Worm (Caenorhabditis elegans) whole organism, L1 larva: ENCODE measurements around the gene srz-63.
A peak's percentile ranks its signal among the peaks of the same experiment; 100 is the strongest.

Experiments used
- F16B12.6 ChIP-seq: fragments of 150-350 bp; optimal IDR thresholded peaks from 2 replicates; lab custom pipeline; 2014; ENCODE audit warnings: missing biosample characterization, missing genetic modification characterization
- Y116A8C.19 ChIP-seq: sonication (generic microtip); optimal IDR thresholded peaks from 2 replicates; lab custom pipeline; 2016; ENCODE audit warnings: missing compliant biosample characterization, missing genetic modification characterization, borderline replicate concordance
- aha-1 ChIP-seq: fragments of 150-350 bp; optimal IDR thresholded peaks from 2 replicates; lab custom pipeline; 2014; ENCODE audit warnings: missing biosample characterization, missing genetic modification characterization
- blmp-1 ChIP-seq: fragments of 150-350 bp; optimal IDR thresholded peaks from 2 replicates; lab custom pipeline; 2014; ENCODE audit warnings: missing biosample characterization, missing genetic modification characterization
- ceh-8 ChIP-seq: fragments of 200-800 bp; sonication (Bioruptor generic); optimal IDR thresholded peaks from 2 replicates; lab custom pipeline; 2018; ENCODE audit warnings: mild to moderate bottlenecking, missing genetic modification characterization, moderate library complexity, missing compliant biosample characterization
- ceh-90 ChIP-seq: sonication (generic microtip); optimal IDR thresholded peaks from 2 replicates; lab custom pipeline; 2016; ENCODE audit warnings: missing genetic modification characterization, missing compliant biosample characterization
- ces-1 ChIP-seq: fragments of 150-350 bp; optimal IDR thresholded peaks from 2 replicates; lab custom pipeline; 2014; ENCODE audit warnings: missing biosample characterization, missing genetic modification reagents, missing genetic modification characterization
- dpl-1 ChIP-seq, 3 experiments: fragments of 150-350 bp in 2 of 3; sonication (generic microtip) in 1 of 3; optimal IDR thresholded peaks; 2 replicates each; lab custom pipeline; 2014 to 2017; ENCODE audit warnings: missing biosample characterization in 3 of 3, missing genetic modification characterization in 3 of 3, missing genetic modification reagents in 3 of 3
- efl-1 ChIP-seq, 4 experiments: fragments of 150-350 bp; optimal IDR thresholded peaks in 3 of 4; peaks in 1 of 4; 1 replicate in 1 of 4; 2 replicates in 3 of 4; lab custom pipeline; 2014; ENCODE audit warnings: missing biosample characterization in 2 of 4, missing genetic modification characterization in 2 of 4, missing genetic modification reagents in 2 of 4
- egl-27 ChIP-seq, 2 experiments: fragments of 150-350 bp in 1 of 2; sonication (generic microtip); optimal IDR thresholded peaks; 3 replicates each; lab custom pipeline; 2017 to 2018; ENCODE audit warnings: missing biosample characterization in 2 of 2, missing genetic modification characterization in 2 of 2, missing genetic modification reagents in 2 of 2
- elt-3 ChIP-seq, 6 experiments: fragments of 150-350 bp in 1 of 6; sonication (generic microtip); optimal IDR thresholded peaks; 2 replicates each; lab custom pipeline; 2017 to 2018; ENCODE audit warnings: missing biosample characterization in 6 of 6, missing genetic modification characterization in 6 of 6, inconsistent platforms in 1 of 6
- fkh-10 ChIP-seq: sonication (generic microtip); optimal IDR thresholded peaks from 2 replicates; lab custom pipeline; 2017; ENCODE audit warnings: missing biosample characterization, missing genetic modification reagents, missing genetic modification characterization
- fkh-8 ChIP-seq: sonication (generic microtip); optimal IDR thresholded peaks from 2 replicates; lab custom pipeline; 2016; ENCODE audit warnings: mild to moderate bottlenecking, missing genetic modification characterization, missing compliant biosample characterization
- hlh-17 ChIP-seq: fragments of 200-800 bp; sonication (Bioruptor generic); optimal IDR thresholded peaks from 2 replicates; lab custom pipeline; 2018; ENCODE audit warnings: missing genetic modification characterization, mild to moderate bottlenecking, missing compliant biosample characterization, moderate library complexity, borderline replicate concordance
- hlh-4 ChIP-seq: sonication (generic microtip); optimal IDR thresholded peaks from 2 replicates; lab custom pipeline; 2016; ENCODE audit warnings: mild to moderate bottlenecking, missing genetic modification characterization, missing compliant biosample characterization
- hpl-2 ChIP-seq: fragments of 150-350 bp; optimal IDR thresholded peaks from 2 replicates; lab custom pipeline; 2014; ENCODE audit warnings: missing biosample characterization, missing genetic modification reagents, missing genetic modification characterization
- lin-14 ChIP-seq: fragments of 200-800 bp; sonication (Bioruptor generic); optimal IDR thresholded peaks from 2 replicates; lab custom pipeline; 2018; ENCODE audit warnings: mild to moderate bottlenecking, missing genetic modification characterization, moderate library complexity, missing compliant biosample characterization
- lin-35 ChIP-seq, 2 experiments: fragments of 150-350 bp; optimal IDR thresholded peaks; 2 replicates each; lab custom pipeline; 2014; ENCODE audit warnings: missing biosample characterization in 2 of 2, missing genetic modification characterization in 2 of 2, missing genetic modification reagents in 2 of 2
- lin-39 ChIP-seq: fragments of 150-350 bp; optimal IDR thresholded peaks from 2 replicates; lab custom pipeline; 2014; ENCODE audit warnings: missing biosample characterization, missing genetic modification reagents, missing genetic modification characterization
- mab-9 ChIP-seq: fragments of 200-800 bp; sonication (Bioruptor generic); IDR thresholded peaks from 2 replicates; pipeline ENCODE4 v1.3.6; 2022; ENCODE audit warnings: missing genetic modification reagents, missing genetic modification characterization, missing compliant biosample characterization
- mdl-1 ChIP-seq, 2 experiments: fragments of 150-350 bp; optimal IDR thresholded peaks; 2 replicates each; lab custom pipeline; 2014 to 2017; ENCODE audit warnings: missing biosample characterization in 2 of 2, missing genetic modification characterization in 2 of 2, inconsistent platforms in 1 of 2
- mep-1 ChIP-seq: fragments of 150-350 bp; optimal IDR thresholded peaks from 2 replicates; lab custom pipeline; 2014; ENCODE audit warnings: missing biosample characterization, missing genetic modification characterization
- nhr-19 ChIP-seq: fragments of 200-800 bp; sonication (Bioruptor generic); conservative IDR thresholded peaks from 2 replicates; pipeline ENCODE4 v1.3.6; 2022; ENCODE audit warnings: missing genetic modification characterization, missing compliant biosample characterization
- nhr-237 ChIP-seq: fragments of 150-350 bp; optimal IDR thresholded peaks from 2 replicates; lab custom pipeline; 2014; ENCODE audit warnings: missing biosample characterization, missing genetic modification characterization
- nhr-28 ChIP-seq: fragments of 150-350 bp; optimal IDR thresholded peaks from 2 replicates; lab custom pipeline; 2014; ENCODE audit warnings: missing biosample characterization, missing genetic modification characterization
- nhr-77 ChIP-seq: fragments of 150-350 bp; optimal IDR thresholded peaks from 2 replicates; lab custom pipeline; 2014; ENCODE audit warnings: missing biosample characterization, missing genetic modification characterization
- nhr-90 ChIP-seq: sonication (generic microtip); optimal IDR thresholded peaks from 2 replicates; lab custom pipeline; 2016; ENCODE audit warnings: mild to moderate bottlenecking, missing genetic modification characterization, missing compliant biosample characterization; ENCODE audit not compliant: poor library complexity
- pag-3 ChIP-seq: sonication (generic microtip); optimal IDR thresholded peaks from 2 replicates; lab custom pipeline; 2017; ENCODE audit warnings: missing genetic modification characterization, mild to moderate bottlenecking, missing compliant biosample characterization, antibody characterized with exemption, borderline replicate concordance; ENCODE audit not compliant: insufficient read depth
- snu-23 ChIP-seq: sonication (generic microtip); optimal IDR thresholded peaks from 2 replicates; lab custom pipeline; 2016; ENCODE audit warnings: missing genetic modification characterization, missing compliant biosample characterization
- sox-4 ChIP-seq: sonication (generic microtip); optimal IDR thresholded peaks from 2 replicates; lab custom pipeline; 2016; ENCODE audit warnings: missing genetic modification characterization, missing compliant biosample characterization
- sptf-1 ChIP-seq: fragments of 150-350 bp; optimal IDR thresholded peaks from 2 replicates; lab custom pipeline; 2014; ENCODE audit warnings: missing biosample characterization, missing genetic modification characterization
- swsn-7 ChIP-seq: sonication (generic microtip); optimal IDR thresholded peaks from 2 replicates; lab custom pipeline; 2016; ENCODE audit warnings: missing genetic modification characterization, missing compliant biosample characterization
- unc-86 ChIP-seq: sonication (generic microtip); optimal IDR thresholded peaks from 2 replicates; lab custom pipeline; 2016; ENCODE audit warnings: missing genetic modification characterization, missing compliant biosample characterization
- unc-98 ChIP-seq: fragments of 200-800 bp; sonication (Bioruptor generic); IDR thresholded peaks from 2 replicates; pipeline ENCODE4 v1.3.6; 2022; ENCODE audit warnings: missing genetic modification characterization, missing compliant biosample characterization
- vab-15 ChIP-seq: sonication (generic microtip); optimal IDR thresholded peaks from 2 replicates; lab custom pipeline; 2017; ENCODE audit warnings: missing genotype, mild to moderate bottlenecking, missing genetic modification characterization, missing compliant biosample characterization
- zip-4 ChIP-seq: fragments of 200-800 bp; sonication (Bioruptor generic); optimal IDR thresholded peaks from 2 replicates; lab custom pipeline; 2018; ENCODE audit warnings: mild to moderate bottlenecking, missing genetic modification characterization, moderate library complexity, missing compliant biosample characterization
- ztf-11 ChIP-seq, 2 experiments: sonication (generic microtip); optimal IDR thresholded peaks; 2 replicates each; lab custom pipeline; 2016 to 2017; ENCODE audit warnings: missing genetic modification characterization in 2 of 2, missing biosample characterization in 1 of 2, missing compliant biosample characterization in 1 of 2

Gene srz-63

ce11 chrII:1255637-1256036 is 22.8 kb upstream of the srz-63 start, which contains the start of gene clec-119:
Gene clec-119 (plus strand): TSS chrII:1255937.
- TF ChIP-seq fkh-8 (tag; lab: Kevin White, UChicago) (no peak), nhr-28 (tag; lab: Kevin White, UChicago) (no peak), blmp-1 (tag; lab: Kevin White, UChicago) (no peak), nhr-77 (tag; lab: Kevin White, UChicago) (no peak), hpl-2 (no peak), ztf-11 (tag; optimal IDR thresholded peaks at IDR 0.05; lab: Kevin White, UChicago) (no peak), nhr-90 (no peak), ceh-8 (GFP tag; lab: Kevin White, UChicago) (no peak), nhr-237 (tag; lab: Kevin White, UChicago) (no peak), F16B12.6 (tag; lab: Kevin White, UChicago) (no peak)
- TF ChIP-seq, all 84 proteins: peak for 0

- TF ChIP-seq hlh-4 (tag; lab: Kevin White, UChicago) = no peak
- TF ChIP-seq aha-1 (tag; lab: Kevin White, UChicago) = no peak
- no peak for TF ChIP-seq dpl-1 (GFP tag; optimal IDR thresholded peaks at IDR 0.05; lab: Kevin White, UChicago)
- no peak for TF ChIP-seq zip-4 (GFP tag; lab: Kevin White, UChicago)
- no peak for TF ChIP-seq lin-14 (GFP tag; lab: Kevin White, UChicago)
- no peak for TF ChIP-seq nhr-19
- no peak for TF ChIP-seq mab-9 (GFP tag; lab: Robert Waterston, UW)
- TF ChIP-seq elt-3 (tag; optimal IDR thresholded peaks at IDR 0.05; lab: Kevin White, UChicago) = no peak
- no peak for TF ChIP-seq nhr-237 (tag; lab: Kevin White, UChicago)
- TF ChIP-seq unc-86 = no peak
- TF ChIP-seq mep-1 (tag; lab: Kevin White, UChicago) = no peak
- TF ChIP-seq, all 84 proteins: peak for 0
Observed at ce11 chrII:1256742-1257141, 21.7 kb upstream of the srz-63 start.

- TF ChIP-seq mdl-1 (tag; optimal IDR thresholded peaks at IDR 0.05; lab: Kevin White, UChicago) (no peak), sox-4 (no peak), lin-39 (tag; lab: Kevin White, UChicago) (no peak)
Observed at ce11 chrII:1258634-1259033, 19.8 kb upstream of the srz-63 start, which contains the start of gene clpr-2. Gene clpr-2 (plus strand): TSS chrII:1258934.

- no peak for TF ChIP-seq Y116A8C.19
- TF ChIP-seq vab-15 (tag; lab: Kevin White, UChicago) = no peak
- no peak for TF ChIP-seq unc-98 (GFP tag; lab: Robert Waterston, UW)
- no peak for TF ChIP-seq snu-23 (GFP tag; lab: Kevin White, UChicago)
- TF ChIP-seq swsn-7 (tag; lab: Kevin White, UChicago) = no peak
Observed at ce11 chrII:1266790-1267189, 11.7 kb upstream of the srz-63 start, which contains the start of gene oac-30. Gene oac-30 (minus strand): TSS chrII:1266890.

- no peak for TF ChIP-seq snu-23 (GFP tag; lab: Kevin White, UChicago)
- TF ChIP-seq efl-1 (optimal IDR thresholded peaks at IDR 0.05; lab: Kevin White, UChicago) = no peak
- TF ChIP-seq efl-1 (GFP tag; optimal IDR thresholded peaks at IDR 0.05 in 1 of 2; lab: Kevin White, UChicago) = peak in 1 of 2 experiments; percentile 43
Observed at ce11 chrII:1271814-1272213, 6.6 kb upstream of the srz-63 start, which contains the start of gene srw-66. Gene srw-66 (minus strand): TSS chrII:1271914.

- TF ChIP-seq ces-1 (no peak), ceh-90 (tag; lab: Kevin White, UChicago) (no peak), fkh-10 (GFP tag; lab: Kevin White, UChicago) (no peak), F16B12.6 (tag; lab: Kevin White, UChicago) (no peak), pag-3 (tag; lab: Kevin White, UChicago) (no peak), lin-35 (GFP tag; optimal IDR thresholded peaks at IDR 0.05; lab: Kevin White, UChicago) (no peak), sox-4 (no peak), swsn-7 (tag; lab: Kevin White, UChicago) (no peak), egl-27 (tag; optimal IDR thresholded peaks at IDR 0.05; lab: Kevin White, UChicago) (no peak), hlh-17 (GFP tag; lab: Kevin White, UChicago) (no peak), sptf-1 (tag; lab: Kevin White, UChicago) (no peak)
Observed at ce11 chrII:1275439-1275838, 3.0 kb upstream of the srz-63 start, which contains the start of gene Y57G7A.5. Gene Y57G7A.5 (minus strand): TSS chrII:1275539.
